Worm (Caenorhabditis elegans) whole organism, L3 larva: ENCODE data around the gene sre-21.

Experiments
- R02D3.7 ChIP-seq: fragments of 150-350 bp; optimal IDR thresholded peaks from 2 replicates; lab custom pipeline; 2014; ENCODE audit warnings: missing biosample characterization, missing genetic modification characterization
- ama-1 ChIP-seq: fragments of 150-350 bp; optimal IDR thresholded peaks from 2 replicates; lab custom pipeline; 2018
- ceh-16 ChIP-seq: sonication (generic microtip); optimal IDR thresholded peaks from 2 replicates; lab custom pipeline; 2017; ENCODE audit warnings: missing biosample characterization, missing genetic modification characterization
- ceh-28 ChIP-seq: fragments of 150-350 bp; optimal IDR thresholded peaks from 2 replicates; lab custom pipeline; 2014; ENCODE audit warnings: missing biosample characterization, missing genetic modification reagents, missing genetic modification characterization
- ceh-9 ChIP-seq: sonication (generic microtip); optimal IDR thresholded peaks from 2 replicates; lab custom pipeline; 2018; ENCODE audit warnings: missing biosample characterization, missing genetic modification characterization
- daf-12 ChIP-seq: fragments of 150-350 bp; optimal IDR thresholded peaks from 2 replicates; lab custom pipeline; 2014; ENCODE audit warnings: missing biosample characterization, missing genetic modification reagents, missing genetic modification characterization
- egl-27 ChIP-seq: sonication (generic microtip); optimal IDR thresholded peaks from 4 replicates; lab custom pipeline; 2017; ENCODE audit warnings: missing biosample characterization, missing genetic modification reagents, missing genetic modification characterization
- egl-5 ChIP-seq: fragments of 150-350 bp; optimal IDR thresholded peaks from 2 replicates; lab custom pipeline; 2017; ENCODE audit warnings: missing biosample characterization, missing genetic modification reagents, missing genetic modification characterization, inconsistent platforms
- elt-1 ChIP-seq: fragments of 150-350 bp; optimal IDR thresholded peaks from 2 replicates; lab custom pipeline; 2014; ENCODE audit warnings: missing biosample characterization, missing genetic modification characterization
- elt-3 ChIP-seq, 3 experiments: fragments of 150-350 bp in 1 of 3; sonication (generic microtip) in 2 of 3; optimal IDR thresholded peaks; 2 replicates in 2 of 3; 4 replicates in 1 of 3; lab custom pipeline; 2014 to 2017; ENCODE audit warnings: missing biosample characterization in 3 of 3, missing genetic modification characterization in 3 of 3
- eor-1 ChIP-seq, 2 experiments: fragments of 150-350 bp; optimal IDR thresholded peaks; 2 replicates each; lab custom pipeline; 2014 to 2018; ENCODE audit warnings: missing biosample characterization in 2 of 2, missing genetic modification characterization in 2 of 2
- fkh-10 ChIP-seq: sonication (generic microtip); optimal IDR thresholded peaks from 2 replicates; lab custom pipeline; 2017; ENCODE audit warnings: missing biosample characterization, missing genetic modification reagents, missing genetic modification characterization
- fkh-2 ChIP-seq: fragments of 150-350 bp; optimal IDR thresholded peaks from 2 replicates; lab custom pipeline; 2014; ENCODE audit warnings: missing biosample characterization, missing genetic modification reagents, missing genetic modification characterization
- fos-1 ChIP-seq: fragments of 150-350 bp; optimal IDR thresholded peaks from 2 replicates; lab custom pipeline; 2014; ENCODE audit warnings: missing biosample characterization, missing genetic modification characterization
- jun-1 ChIP-seq: fragments of 150-350 bp; optimal IDR thresholded peaks from 2 replicates; lab custom pipeline; 2014; ENCODE audit warnings: missing biosample characterization, missing genetic modification reagents, missing genetic modification characterization
- lin-39 ChIP-seq: fragments of 150-350 bp; optimal IDR thresholded peaks from 2 replicates; lab custom pipeline; 2018; ENCODE audit warnings: missing biosample characterization, missing genetic modification reagents, missing genetic modification characterization
- lsy-12 ChIP-seq: sonication (generic microtip); optimal IDR thresholded peaks from 2 replicates; lab custom pipeline; 2016; ENCODE audit warnings: mild to moderate bottlenecking, missing genetic modification characterization, missing compliant biosample characterization
- mdl-1 ChIP-seq: fragments of 150-350 bp; optimal IDR thresholded peaks from 2 replicates; lab custom pipeline; 2014; ENCODE audit warnings: missing biosample characterization, missing genetic modification characterization
- mml-1 ChIP-seq: fragments of 150-350 bp; sonication (generic microtip); optimal IDR thresholded peaks from 3 replicates; lab custom pipeline; 2014; ENCODE audit warnings: missing biosample characterization, missing genetic modification characterization
- nhr-11 ChIP-seq: fragments of 150-350 bp; optimal IDR thresholded peaks from 2 replicates; lab custom pipeline; 2014; ENCODE audit warnings: missing biosample characterization, missing genetic modification characterization
- nhr-23 ChIP-seq: fragments of 150-350 bp; optimal IDR thresholded peaks from 2 replicates; lab custom pipeline; 2014; ENCODE audit warnings: missing biosample characterization, missing genetic modification reagents, missing genetic modification characterization
- nhr-237 ChIP-seq: fragments of 150-350 bp; optimal IDR thresholded peaks from 2 replicates; lab custom pipeline; 2014; ENCODE audit warnings: missing biosample characterization, missing genetic modification characterization
- nhr-25 ChIP-seq: sonication (generic microtip); optimal IDR thresholded peaks from 2 replicates; lab custom pipeline; 2017; ENCODE audit warnings: missing biosample characterization, missing genetic modification characterization
- nhr-43 ChIP-seq: sonication (generic microtip); optimal IDR thresholded peaks from 2 replicates; lab custom pipeline; 2016; ENCODE audit warnings: mild to moderate bottlenecking, missing genetic modification characterization, missing compliant biosample characterization; ENCODE audit not compliant: poor library complexity, severe bottlenecking
- nhr-76 ChIP-seq: fragments of 150-350 bp; sonication (generic microtip); optimal IDR thresholded peaks from 5 replicates; lab custom pipeline; 2014; ENCODE audit warnings: missing biosample characterization, missing genetic modification characterization
- nhr-77 ChIP-seq: fragments of 150-350 bp; optimal IDR thresholded peaks from 2 replicates; lab custom pipeline; 2014; ENCODE audit warnings: missing biosample characterization, missing genetic modification characterization
- pha-4 ChIP-seq: fragments of 150-350 bp; optimal IDR thresholded peaks from 2 replicates; lab custom pipeline; 2014; ENCODE audit warnings: missing biosample characterization, missing genetic modification reagents, missing genetic modification characterization
- pqm-1 ChIP-seq: fragments of 150-350 bp; optimal IDR thresholded peaks from 2 replicates; lab custom pipeline; 2017; ENCODE audit warnings: missing biosample characterization, missing genetic modification characterization, inconsistent platforms
- skn-1 ChIP-seq: fragments of 150-350 bp; optimal IDR thresholded peaks from 2 replicates; lab custom pipeline; 2014; ENCODE audit warnings: missing biosample characterization, missing genetic modification characterization
- snpc-4 ChIP-seq: fragments of 150-350 bp; optimal IDR thresholded peaks from 2 replicates; lab custom pipeline; 2014; ENCODE audit warnings: missing biosample characterization, missing genetic modification characterization
- tbx-2 ChIP-seq: sonication (generic microtip); optimal IDR thresholded peaks from 2 replicates; lab custom pipeline; 2016; ENCODE audit warnings: mild to moderate bottlenecking, missing genetic modification characterization, missing compliant biosample characterization
- unc-62 ChIP-seq: fragments of 150-350 bp; sonication (generic microtip); optimal IDR thresholded peaks from 4 replicates; lab custom pipeline; 2014; ENCODE audit warnings: missing biosample characterization, missing genetic modification reagents, missing genetic modification characterization
- zag-1 ChIP-seq: fragments of 150-350 bp; optimal IDR thresholded peaks from 2 replicates; lab custom pipeline; 2014; ENCODE audit warnings: missing biosample characterization, missing genetic modification characterization
- ztf-11 ChIP-seq: fragments of 150-350 bp; optimal IDR thresholded peaks from 2 replicates; lab custom pipeline; 2014; ENCODE audit warnings: missing biosample characterization, missing genetic modification characterization
- ztf-4 ChIP-seq: fragments of 150-350 bp; optimal IDR thresholded peaks from 2 replicates; lab custom pipeline; 2014; ENCODE audit warnings: missing biosample characterization, missing genetic modification characterization

sre-21 gene

ce11 chrV:17802519-17802918, 29.5 kb upstream of the sre-21 start, which contains the start of the genes Y94A7B.11 and srh-292:
Gene Y94A7B.11, minus strand, starts transcription at chrV:17802619.
Gene srh-292, plus strand, starts transcription at chrV:17802769.
- no peak for TF ChIP-seq ztf-4
- no peak for TF ChIP-seq nhr-23 (tag; lab: Kevin White, UChicago)
- no peak for TF ChIP-seq egl-27 (tag; lab: Kevin White, UChicago)
- no peak for TF ChIP-seq fos-1
- no peak for TF ChIP-seq R02D3.7 (tag; lab: Kevin White, UChicago)
- no peak for TF ChIP-seq skn-1 (tag; lab: Kevin White, UChicago)
- TF ChIP-seq fkh-10 (GFP tag; lab: Kevin White, UChicago): no peak
- TF ChIP-seq mdl-1 (tag; lab: Kevin White, UChicago): no peak
- no peak for TF ChIP-seq nhr-76
- TF ChIP-seq ama-1 (lab: Kevin White, UChicago): no peak
- TF ChIP-seq nhr-11 (tag; lab: Kevin White, UChicago): no peak
- TF ChIP-seq, all 47 proteins: peak for 0

- TF ChIP-seq lsy-12 (no peak), elt-3 (tag; optimal IDR thresholded peaks at IDR 0.05; lab: Kevin White, UChicago) (no peak), fkh-2 (no peak), unc-62 (GFP tag; lab: Kevin White, UChicago) (no peak), tbx-2 (tag; lab: Kevin White, UChicago) (no peak), pha-4 (tag; lab: Kevin White, UChicago) (no peak), ceh-9 (tag; lab: Kevin White, UChicago) (no peak), fkh-10 (GFP tag; lab: Kevin White, UChicago) (no peak), mdl-1 (tag; lab: Kevin White, UChicago) (no peak), lin-39 (tag; lab: Kevin White, UChicago) (no peak)
These were observed 27.5 kb upstream of the sre-21 start, which contains the start of gene srh-287 for ce11 chrV:17800538-17800937. Gene srh-287, plus strand, starts transcription at chrV:17800838.

DNA sequence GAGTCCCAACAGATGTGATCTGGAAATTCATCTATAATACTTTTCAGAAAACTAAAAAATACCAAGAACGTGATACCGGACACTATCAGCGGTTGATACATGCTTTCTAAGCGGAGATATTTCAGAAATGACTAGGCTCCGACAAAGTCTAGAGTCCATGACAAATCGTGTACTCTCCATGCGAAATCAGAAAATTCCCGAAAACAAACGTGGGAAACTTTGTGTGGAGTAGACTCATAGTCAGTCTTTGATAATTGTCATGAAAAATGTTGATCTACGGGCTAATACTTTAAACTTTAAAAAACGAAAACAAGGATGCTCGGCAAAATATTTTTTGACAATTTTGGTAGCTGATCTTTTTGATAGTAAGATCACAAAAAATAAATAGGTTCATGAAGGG, 25.8 kb upstream of the sre-21 start, which contains the start of gene srx-18:
Gene srx-18 (minus strand): TSS at position 101 of the 400 bp plus-strand sequence.
- TF ChIP-seq zag-1 (tag; lab: Kevin White, UChicago): no peak
- no peak for TF ChIP-seq unc-62 (GFP tag; lab: Kevin White, UChicago)
- TF ChIP-seq ztf-4: no peak
- no peak for TF ChIP-seq egl-27 (tag; lab: Kevin White, UChicago)
- TF ChIP-seq nhr-237: no peak
- TF ChIP-seq elt-1: no peak
- TF ChIP-seq snpc-4 (tag; lab: Kevin White, UChicago): no peak
- TF ChIP-seq egl-5 (tag; lab: Kevin White, UChicago): no peak
- no peak for TF ChIP-seq nhr-23 (tag; lab: Kevin White, UChicago)
- no peak for TF ChIP-seq nhr-25
- no peak for TF ChIP-seq daf-12 (tag; lab: Kevin White, UChicago)
- TF ChIP-seq mml-1 (tag; lab: Kevin White, UChicago): no peak
- no peak for TF ChIP-seq ceh-28 (tag; lab: Kevin White, UChicago)
- no peak for TF ChIP-seq elt-3 (tag; optimal IDR thresholded peaks at IDR 0.05; lab: Kevin White, UChicago)
- TF ChIP-seq ceh-9 (tag; lab: Kevin White, UChicago): no peak
- TF ChIP-seq lsy-12: no peak
- no peak for TF ChIP-seq pqm-1 (tag; lab: Kevin White, UChicago)
- TF ChIP-seq ceh-16 (tag; lab: Kevin White, UChicago): no peak
- TF ChIP-seq R02D3.7 (tag; lab: Kevin White, UChicago): no peak
- TF ChIP-seq lin-39 (tag; lab: Kevin White, UChicago): no peak

DNA sequence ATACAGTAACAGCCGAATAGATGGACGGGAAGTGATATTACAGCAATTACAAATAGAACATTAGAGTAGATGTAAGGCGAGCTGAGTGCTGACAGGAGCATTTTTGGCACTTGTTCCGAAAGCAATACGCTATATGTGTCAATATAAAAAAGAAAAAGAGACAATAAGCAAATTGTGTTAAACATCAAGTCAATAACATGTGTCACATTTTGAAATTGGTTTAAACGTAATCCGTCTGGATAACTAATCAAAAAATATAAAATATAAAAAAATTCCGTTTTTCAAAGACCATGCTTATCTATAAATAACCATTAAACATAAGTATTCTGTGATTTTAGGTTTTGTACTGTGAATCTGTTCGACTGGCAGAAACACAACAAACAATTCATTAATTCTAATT, 22.6 kb upstream of the sre-21 start, which contains the start of gene srh-288:
Gene srh-288 (minus strand): TSS at position 101 of the 400 bp plus-strand sequence.
- TF ChIP-seq ztf-11 (tag; lab: Kevin White, UChicago) (no peak), nhr-43 (tag; lab: Kevin White, UChicago) (no peak), fos-1 (no peak), skn-1 (tag; lab: Kevin White, UChicago) (no peak), egl-5 (tag; lab: Kevin White, UChicago) (no peak), eor-1 (tag; optimal IDR thresholded peaks at IDR 0.05; lab: Kevin White, UChicago) (no peak), R02D3.7 (tag; lab: Kevin White, UChicago) (no peak), nhr-23 (tag; lab: Kevin White, UChicago) (no peak), elt-1 (no peak), jun-1 (tag; lab: Kevin White, UChicago) (no peak), tbx-2 (tag; lab: Kevin White, UChicago) (no peak), snpc-4 (tag; lab: Kevin White, UChicago) (no peak), lin-39 (tag; lab: Kevin White, UChicago) (no peak), egl-27 (tag; lab: Kevin White, UChicago) (no peak), nhr-77 (tag; lab: Kevin White, UChicago) (no peak), ceh-28 (tag; lab: Kevin White, UChicago) (no peak)
